Fruit fly (Drosophila melanogaster): ENCODE data around the gene RpL35A.

RpL35A gene

dm6 chr3R:5466875-5467274 lies at the start of gene RpL35A:
Gene RpL35A, minus strand, starts transcription at chr3R:5467101.
- TF ChIP-seq Rel (GFP tag; optimal IDR thresholded peaks at IDR 0.05) (no peak), Rel (tag; optimal IDR thresholded peaks at IDR 0.05) (peak; percentile 54), foxo (GFP tag; optimal IDR thresholded peaks at IDR 0.05) (peak; percentile 42 to 56), dl (GFP tag; optimal IDR thresholded peaks at IDR 0.05; ENCODE audit: insufficient read depth in 1 of 2, partially characterized antibody in 2 of 2) (no peak), Abd-B (GFP tag; optimal IDR thresholded peaks at IDR 0.05) (no peak), rgr (GFP tag; optimal IDR thresholded peaks at IDR 0.05) (peak; percentile 83), usp (GFP tag; optimal IDR thresholded peaks at IDR 0.05) (no peak), N (GFP tag; optimal IDR thresholded peaks at IDR 0.05) (no peak), tai (GFP tag; optimal IDR thresholded peaks at IDR 0.05) (no peak), CrebA (GFP tag; optimal IDR thresholded peaks at IDR 0.05; ENCODE audit: borderline replicate concordance) (no peak), Hr83 (GFP tag; optimal IDR thresholded peaks at IDR 0.05; ENCODE audit: poor library complexity, severe bottlenecking) (peak; percentile 84), brk (GFP tag; optimal IDR thresholded peaks at IDR 0.05) (no peak), OdsH (GFP tag; optimal IDR thresholded peaks at IDR 0.05) (peak; percentile 4), Hr78 (GFP tag; optimal IDR thresholded peaks at IDR 0.05) (no peak), Hnf4 (GFP tag; optimal IDR thresholded peaks at IDR 0.05) (no peak), Jra (GFP tag; optimal IDR thresholded peaks at IDR 0.05) (no peak), dmrt93B (GFP tag; optimal IDR thresholded peaks at IDR 0.05) (peak; percentile 71), CG32264 (GFP tag; optimal IDR thresholded peaks at IDR 0.05) (peak; percentile 68), jim (GFP tag; optimal IDR thresholded peaks at IDR 0.05) (no peak), GATAd (GFP tag; optimal IDR thresholded peaks at IDR 0.05) (no peak), dsf (GFP tag; optimal IDR thresholded peaks at IDR 0.05; ENCODE audit: borderline replicate concordance) (no peak), Myc (optimal IDR thresholded peaks at IDR 0.05) (peak; percentile 30), Dfd (GFP tag; optimal IDR thresholded peaks at IDR 0.05) (no peak), lola (GFP tag; optimal IDR thresholded peaks at IDR 0.05) (no peak), HLH106 (tag; optimal IDR thresholded peaks at IDR 0.05) (peak; percentile 58), Vsx2 (GFP tag; optimal IDR thresholded peaks at IDR 0.05; ENCODE audit: partially characterized antibody) (no peak), ey (GFP tag; optimal IDR thresholded peaks at IDR 0.05) (peak; percentile 16), sage (GFP tag; optimal IDR thresholded peaks at IDR 0.05) (no peak), br (GFP tag; optimal IDR thresholded peaks at IDR 0.05) (peak; percentile 73), fru (GFP tag; optimal IDR thresholded peaks at IDR 0.05) (peak; percentile 62), woc (GFP tag; optimal IDR thresholded peaks at IDR 0.05) (peak; percentile 26), Sp1 (GFP tag; optimal IDR thresholded peaks at IDR 0.05) (peak; percentile 86), h (GFP tag; optimal IDR thresholded peaks at IDR 0.05) (peak; percentile 71), CG9705 (GFP tag; optimal IDR thresholded peaks at IDR 0.05) (peak; percentile 75)

dm6 chr3R:5516582-5517001 lies 49.7 kb upstream of the RpL35A start:
- TF ChIP-seq Hr83 (GFP tag; optimal IDR thresholded peaks at IDR 0.05; ENCODE audit: poor library complexity, severe bottlenecking) (no peak), Myc (optimal IDR thresholded peaks at IDR 0.05) (peak; percentile 56), ey (GFP tag; optimal IDR thresholded peaks at IDR 0.05) (no peak), tai (GFP tag; optimal IDR thresholded peaks at IDR 0.05) (peak; percentile 10), CG32264 (GFP tag; optimal IDR thresholded peaks at IDR 0.05) (no peak), Hnf4 (GFP tag; optimal IDR thresholded peaks at IDR 0.05) (peak; percentile 7), brk (GFP tag; optimal IDR thresholded peaks at IDR 0.05) (no peak), Mio (GFP tag; optimal IDR thresholded peaks at IDR 0.05) (no peak), psq (GFP tag; optimal IDR thresholded peaks at IDR 0.05) (no peak), rgr (GFP tag; optimal IDR thresholded peaks at IDR 0.05) (no peak), OdsH (GFP tag; optimal IDR thresholded peaks at IDR 0.05) (no peak), Dfd (GFP tag; optimal IDR thresholded peaks at IDR 0.05) (no peak), foxo (GFP tag; optimal IDR thresholded peaks at IDR 0.05) (no peak), fru (GFP tag; optimal IDR thresholded peaks at IDR 0.05) (no peak), Dif (GFP tag; optimal IDR thresholded peaks at IDR 0.05; ENCODE audit: partially characterized antibody) (no peak), woc (GFP tag; optimal IDR thresholded peaks at IDR 0.05) (no peak), sv (GFP tag; optimal IDR thresholded peaks at IDR 0.05) (no peak), HLH106 (tag; optimal IDR thresholded peaks at IDR 0.05) (no peak), CrebA (GFP tag; optimal IDR thresholded peaks at IDR 0.05; ENCODE audit: borderline replicate concordance) (no peak), dl (GFP tag; optimal IDR thresholded peaks at IDR 0.05; ENCODE audit: insufficient read depth in 1 of 2, partially characterized antibody in 2 of 2) (no peak), Abd-B (GFP tag; optimal IDR thresholded peaks at IDR 0.05) (no peak), GATAd (GFP tag; optimal IDR thresholded peaks at IDR 0.05) (no peak)
